Fruit fly (Drosophila melanogaster) whole organism, embryonic: ENCODE data around the gene CG14971.

Source experiments
- Ada2b ChIP-seq: fragments of 200-800 bp; sonication (Bioruptor generic); IDR thresholded peaks from 2 replicates; pipeline ENCODE4 v1.3.6; 2022; ENCODE audit warnings: missing biosample characterization, missing genetic modification characterization
- Aef1 ChIP-seq: fragments of 200-800 bp; sonication (Bioruptor generic); IDR thresholded peaks from 3 replicates; pipeline ENCODE4 v1.3.6; 2022; ENCODE audit warnings: missing biosample characterization, missing genetic modification characterization
- Blimp-1 ChIP-seq: fragments of 200-800 bp; sonication (Bioruptor generic); optimal IDR thresholded peaks from 3 replicates; lab custom pipeline; 2018; ENCODE audit warnings: missing biosample characterization, missing genetic modification characterization, mild to moderate bottlenecking, moderate library complexity, missing genetic modification reagents
- CG10209 ChIP-seq: fragments of 200-800 bp; sonication (Bioruptor generic); optimal IDR thresholded peaks from 3 replicates; lab custom pipeline; 2017; ENCODE audit warnings: missing biosample characterization, mild to moderate bottlenecking, missing genetic modification characterization, missing genetic modification reagents
- CG10274 ChIP-seq: fragments of 200-800 bp; sonication (Bioruptor generic); optimal IDR thresholded peaks from 3 replicates; lab custom pipeline; 2017; ENCODE audit warnings: missing biosample characterization, mild to moderate bottlenecking, missing genetic modification characterization
- CG12155 ChIP-seq: fragments of 200-800 bp; sonication (Bioruptor generic); optimal IDR thresholded peaks from 3 replicates; lab custom pipeline; 2016; ENCODE audit warnings: missing biosample characterization, missing genetic modification characterization
- CG12659 ChIP-seq: fragments of 200-800 bp; sonication (Bioruptor generic); optimal IDR thresholded peaks from 3 replicates; lab custom pipeline; 2017; ENCODE audit warnings: mild to moderate bottlenecking, missing biosample characterization, missing genetic modification reagents, missing genetic modification characterization
- CG15011 ChIP-seq: fragments of 200-800 bp; sonication (Bioruptor generic); optimal IDR thresholded peaks from 3 replicates; lab custom pipeline; 2018; ENCODE audit warnings: missing biosample characterization, mild to moderate bottlenecking, missing genetic modification characterization
- CG15073 ChIP-seq: fragments of 200-800 bp; sonication (Bioruptor generic); optimal IDR thresholded peaks from 2 replicates; lab custom pipeline; 2016; ENCODE audit warnings: missing biosample characterization, missing genetic modification characterization
- CG15269 ChIP-seq: fragments of 200-800 bp; sonication (Bioruptor generic); optimal IDR thresholded peaks from 2 replicates; lab custom pipeline; 2018; ENCODE audit warnings: missing biosample characterization, mild to moderate bottlenecking, missing genetic modification characterization, moderate library complexity
- CG1792 ChIP-seq: fragments of 200-800 bp; sonication (Bioruptor generic); optimal IDR thresholded peaks from 2 replicates; lab custom pipeline; 2016; ENCODE audit warnings: missing biosample characterization, missing genetic modification characterization
- CG2678 ChIP-seq: fragments of 200-800 bp; sonication (Bioruptor generic); optimal IDR thresholded peaks from 3 replicates; lab custom pipeline; 2019; ENCODE audit warnings: missing biosample characterization, mild to moderate bottlenecking, missing genetic modification characterization, moderate library complexity
- CG2712 ChIP-seq: fragments of 200-800 bp; optimal IDR thresholded peaks from 3 replicates; lab custom pipeline; 2019; ENCODE audit warnings: missing biosample characterization, mild to moderate bottlenecking, missing genetic modification characterization, moderate library complexity
- CG32532 ChIP-seq: fragments of 200-800 bp; sonication (Bioruptor generic); IDR thresholded peaks from 2 replicates; pipeline ENCODE4 v1.3.6; 2022; ENCODE audit warnings: missing biosample characterization, missing genetic modification characterization
- CG32767 ChIP-seq: fragments of 200-800 bp; sonication (Bioruptor generic); IDR thresholded peaks from 2 replicates; pipeline ENCODE4 v1.3.6; 2022; ENCODE audit warnings: missing biosample characterization, missing genetic modification characterization
- CG4730 ChIP-seq: fragments of 200-800 bp; sonication (Bioruptor generic); IDR thresholded peaks from 2 replicates; pipeline ENCODE4 v1.3.6; 2022; ENCODE audit warnings: missing biosample characterization, missing genetic modification characterization
- CG6689 ChIP-seq: fragments of 200-800 bp; sonication (Bioruptor generic); IDR thresholded peaks from 2 replicates; pipeline ENCODE4 v1.3.6; 2022; ENCODE audit warnings: missing biosample characterization, missing genetic modification characterization
- CG6854 ChIP-seq: fragments of 200-800 bp; sonication (Bioruptor generic); optimal IDR thresholded peaks from 3 replicates; lab custom pipeline; 2017; ENCODE audit warnings: missing biosample characterization, mild to moderate bottlenecking, missing genetic modification characterization
- CG8765 ChIP-seq: fragments of 200-800 bp; sonication (Bioruptor generic); IDR thresholded peaks from 2 replicates; pipeline ENCODE4 v1.3.6; 2022; ENCODE audit warnings: missing biosample characterization, missing genetic modification characterization
- CG9797 ChIP-seq: fragments of 200-800 bp; sonication (Bioruptor generic); optimal IDR thresholded peaks from 3 replicates; lab custom pipeline; 2018; ENCODE audit warnings: missing biosample characterization, mild to moderate bottlenecking, missing genetic modification characterization
- Dbx ChIP-seq: fragments of 200-800 bp; sonication (Bioruptor generic); IDR thresholded peaks from 3 replicates; pipeline ENCODE4 v1.3.6; 2022; ENCODE audit warnings: missing biosample characterization, missing genetic modification characterization
- Drgx ChIP-seq: fragments of 200-800 bp; sonication (Bioruptor generic); IDR thresholded peaks from 2 replicates; pipeline ENCODE4 v1.3.6; 2022; ENCODE audit warnings: missing biosample characterization, missing genetic modification characterization
- ERR ChIP-seq: fragments of 200-800 bp; sonication (Bioruptor generic); optimal IDR thresholded peaks from 2 replicates; lab custom pipeline; 2016; ENCODE audit warnings: missing biosample characterization, missing genetic modification characterization
- H15 ChIP-seq: fragments of 200-800 bp; sonication (Bioruptor generic); IDR thresholded peaks from 3 replicates; pipeline ENCODE4 v1.3.6; 2022; ENCODE audit warnings: missing biosample characterization, missing genetic modification characterization
- H2.0 ChIP-seq: fragments of 200-800 bp; sonication (Bioruptor generic); IDR thresholded peaks from 2 replicates; pipeline ENCODE4 v1.3.6; 2022; ENCODE audit warnings: missing biosample characterization, missing genetic modification characterization
- Hmr ChIP-seq: fragments of 200-800 bp; sonication (Bioruptor generic); optimal IDR thresholded peaks from 3 replicates; lab custom pipeline; 2017; ENCODE audit warnings: mild to moderate bottlenecking, missing biosample characterization, missing genetic modification reagents, missing genetic modification characterization
- Hr3 ChIP-seq: fragments of 200-800 bp; sonication (Bioruptor generic); optimal IDR thresholded peaks from 3 replicates; lab custom pipeline; 2016; ENCODE audit warnings: missing biosample characterization, missing genetic modification characterization
- Meics ChIP-seq: fragments of 200-800 bp; sonication (Bioruptor generic); optimal IDR thresholded peaks from 2 replicates; lab custom pipeline; 2017; ENCODE audit warnings: missing biosample characterization, mild to moderate bottlenecking, missing genetic modification characterization
- Oli ChIP-seq: fragments of 200-800 bp; sonication (Bioruptor generic); optimal IDR thresholded peaks from 2 replicates; lab custom pipeline; 2018; ENCODE audit warnings: missing biosample characterization, mild to moderate bottlenecking, missing genetic modification characterization, moderate library complexity
- Rfx ChIP-seq: fragments of 200-800 bp; sonication (Bioruptor generic); IDR thresholded peaks from 2 replicates; pipeline ENCODE4 v1.3.6; 2022; ENCODE audit warnings: missing biosample characterization, missing genetic modification characterization
- Six4 ChIP-seq: fragments of 200-800 bp; sonication (Bioruptor generic); optimal IDR thresholded peaks from 2 replicates; lab custom pipeline; 2016; ENCODE audit warnings: missing biosample characterization, missing genetic modification characterization
- Xbp1 ChIP-seq: fragments of 200-800 bp; sonication (Bioruptor generic); optimal IDR thresholded peaks from 3 replicates; lab custom pipeline; 2016; ENCODE audit warnings: missing biosample characterization, mild to moderate bottlenecking, missing genetic modification characterization
- ato ChIP-seq: fragments of 200-800 bp; sonication (Bioruptor generic); IDR thresholded peaks from 2 replicates; pipeline ENCODE4 v1.3.6; 2022; ENCODE audit warnings: missing biosample characterization, missing genetic modification characterization; ENCODE audit not compliant: partially characterized antibody
- bsh ChIP-seq, 2 experiments: fragments of 200-800 bp; sonication (Bioruptor generic); optimal IDR thresholded peaks; 2 replicates each; lab custom pipeline; 2017 to 2018; ENCODE audit warnings: mild to moderate bottlenecking in 2 of 2, missing biosample characterization in 2 of 2, missing genetic modification characterization in 2 of 2, moderate library complexity in 1 of 2
- btn ChIP-seq: fragments of 200-800 bp; sonication (Bioruptor generic); optimal IDR thresholded peaks from 2 replicates; lab custom pipeline; 2016; ENCODE audit warnings: missing biosample characterization, missing genetic modification characterization
- cas ChIP-seq: fragments of 200-800 bp; sonication (Bioruptor generic); IDR thresholded peaks from 2 replicates; pipeline ENCODE4 v1.3.6; 2022; ENCODE audit warnings: missing biosample characterization, missing genetic modification characterization
- chinmo ChIP-seq: fragments of 200-800 bp; sonication (Bioruptor generic); IDR thresholded peaks from 4 replicates; pipeline ENCODE4 v1.3.6; 2022; ENCODE audit warnings: missing biosample characterization, missing genetic modification characterization; ENCODE audit not compliant: partially characterized antibody
- chm ChIP-seq: fragments of 200-800 bp; sonication (Bioruptor generic); IDR thresholded peaks from 2 replicates; pipeline ENCODE4 v1.3.6; 2022; ENCODE audit warnings: missing biosample characterization, missing genetic modification characterization
- cwo ChIP-seq: fragments of 200-800 bp; sonication (Bioruptor generic); optimal IDR thresholded peaks from 3 replicates; lab custom pipeline; 2017; ENCODE audit warnings: missing biosample characterization, missing genetic modification characterization, mild to moderate bottlenecking, moderate library complexity, missing genetic modification reagents
- dmrt99B ChIP-seq: fragments of 200-800 bp; sonication (Bioruptor generic); optimal IDR thresholded peaks from 2 replicates; lab custom pipeline; 2018; ENCODE audit warnings: missing biosample characterization, mild to moderate bottlenecking, missing genetic modification characterization, moderate library complexity
- fd96Cb ChIP-seq: fragments of 200-800 bp; sonication (Bioruptor generic); optimal IDR thresholded peaks from 2 replicates; lab custom pipeline; 2018; ENCODE audit warnings: missing biosample characterization, mild to moderate bottlenecking, missing genetic modification characterization, moderate library complexity
- fru ChIP-seq: fragments of >200 bp; optimal IDR thresholded peaks from 2 replicates; lab custom pipeline; 2017
- insv ChIP-seq, 2 experiments: fragments of 200-800 bp; sonication (Bioruptor generic); optimal IDR thresholded peaks; 3 replicates each; lab custom pipeline; 2016 to 2018; ENCODE audit warnings: missing biosample characterization in 2 of 2, missing genetic modification characterization in 2 of 2
- lab ChIP-seq: fragments of 200-800 bp; sonication (Bioruptor generic); optimal IDR thresholded peaks from 3 replicates; lab custom pipeline; 2017; ENCODE audit warnings: missing biosample characterization, missing genetic modification characterization, mild to moderate bottlenecking, moderate library complexity, missing genetic modification reagents
- ranshi ChIP-seq: fragments of 200-800 bp; sonication (Bioruptor generic); IDR thresholded peaks from 2 replicates; pipeline ENCODE4 v1.3.6; 2022; ENCODE audit warnings: missing biosample characterization, missing genetic modification characterization
- sd ChIP-seq: fragments of 200-800 bp; sonication (Bioruptor generic); optimal IDR thresholded peaks from 3 replicates; lab custom pipeline; 2018; ENCODE audit warnings: missing biosample characterization, mild to moderate bottlenecking, missing genetic modification characterization, moderate library complexity
- sens-2 ChIP-seq: fragments of 200-800 bp; sonication (Bioruptor generic); IDR thresholded peaks from 2 replicates; pipeline ENCODE4 v1.3.6; 2022; ENCODE audit warnings: missing biosample characterization, missing genetic modification characterization
- tgo ChIP-seq: fragments of 200-800 bp; sonication (Bioruptor generic); IDR thresholded peaks from 3 replicates; pipeline ENCODE4 v1.3.6; 2022; ENCODE audit warnings: missing biosample characterization, missing genetic modification characterization
- tio ChIP-seq: fragments of 200-800 bp; sonication (Bioruptor generic); optimal IDR thresholded peaks from 2 replicates; lab custom pipeline; 2017; ENCODE audit warnings: missing biosample characterization, missing genetic modification characterization, inconsistent platforms
- yki ChIP-seq: fragments of >200 bp; optimal IDR thresholded peaks from 3 replicates; lab custom pipeline; 2018

The CG14971 gene

DNA sequence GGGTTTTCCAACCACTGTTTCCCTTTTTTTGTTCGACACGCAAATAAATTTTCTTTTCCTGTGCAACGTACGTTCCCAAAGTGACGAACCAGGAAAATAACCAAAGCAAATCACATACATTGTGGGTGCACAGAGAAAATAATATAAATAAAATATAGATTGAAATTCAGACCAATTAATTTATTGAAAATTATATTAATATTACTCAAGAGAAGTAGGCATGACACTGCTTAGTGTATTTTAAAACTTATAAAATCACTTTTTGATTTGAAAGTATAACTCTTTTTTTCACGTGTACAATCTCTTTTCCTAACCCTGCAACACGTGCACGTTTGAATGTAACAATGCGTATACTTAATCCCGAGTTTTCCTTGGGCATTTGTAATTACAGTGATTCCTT is 25.5 kb upstream of the CG14971 start (continued):
- TF ChIP-seq Rfx (0 out of 2 replicates have a peak, but pooled peaks have one; percentile 20), dmrt99B (tag; lab: Kevin White, UChicago) (peak; percentile 46), tio (GFP tag; lab: Kevin White, UChicago) (peak; percentile 11), cas (no peak), CG15269 (no peak), CG12155 (GFP tag; lab: Kevin White, UChicago) (no peak), tgo (GFP tag; lab: Robert Waterston, UW) (0 out of 3 replicates have a peak, but pooled peaks have one; percentile 17), ranshi (0 out of 2 replicates have a peak, but pooled peaks have one; percentile 26), CG6689 (GFP tag; lab: Robert Waterston, UW) (0 out of 2 replicates have a peak, but pooled peaks have one; percentile 17), H2.0 (GFP tag; lab: Robert Waterston, UW) (peak; percentile 39; the same call in 1 of the 2 replicates), CG9797 (GFP tag; lab: Kevin White, UChicago) (no peak), Oli (tag; lab: Kevin White, UChicago) (peak; percentile 6), Aef1 (no peak), Meics (GFP tag; lab: Kevin White, UChicago) (peak; percentile 38), CG10209 (GFP tag; lab: Kevin White, UChicago) (no peak), CG12659 (GFP tag; lab: Kevin White, UChicago) (peak; percentile 2), fd96Cb (tag; lab: Kevin White, UChicago) (peak; percentile 14), CG10274 (GFP tag; lab: Kevin White, UChicago) (no peak), cwo (GFP tag; lab: Kevin White, UChicago) (peak; percentile 15), Dbx (GFP tag; lab: Robert Waterston, UW) (0 out of 3 replicates have a peak, but pooled peaks have one; percentile 51), CG8765 (GFP tag; lab: Robert Waterston, UW) (no peak), CG4730 (GFP tag; lab: Robert Waterston, UW) (0 out of 2 replicates have a peak, but pooled peaks have one; percentile 23), Ada2b (GFP tag; lab: Robert Waterston, UW) (peak; percentile 43; the same call in 1 of the 2 replicates), sd (tag; lab: Kevin White, UChicago) (no peak), fru (lab: Kevin White, UChicago) (no peak), Drgx (GFP tag; lab: Robert Waterston, UW) (0 out of 2 replicates have a peak, but pooled peaks have one; percentile 22), yki (no peak), CG32767 (GFP tag; lab: Robert Waterston, UW) (0 out of 2 replicates have a peak, but pooled peaks have one; percentile 17), bsh (GFP tag; optimal IDR thresholded peaks at IDR 0.05; lab: Kevin White, UChicago) (no peak), Hmr (GFP tag; lab: Kevin White, UChicago) (peak; percentile 18), CG2712 (tag; lab: Kevin White, UChicago) (peak; percentile 16), CG2678 (tag; lab: Kevin White, UChicago) (peak; percentile 49), Blimp-1 (GFP tag; lab: Kevin White, UChicago) (peak; percentile 14), CG32532 (peak; percentile 35; the same call in 1 of the 2 replicates)

DNA sequence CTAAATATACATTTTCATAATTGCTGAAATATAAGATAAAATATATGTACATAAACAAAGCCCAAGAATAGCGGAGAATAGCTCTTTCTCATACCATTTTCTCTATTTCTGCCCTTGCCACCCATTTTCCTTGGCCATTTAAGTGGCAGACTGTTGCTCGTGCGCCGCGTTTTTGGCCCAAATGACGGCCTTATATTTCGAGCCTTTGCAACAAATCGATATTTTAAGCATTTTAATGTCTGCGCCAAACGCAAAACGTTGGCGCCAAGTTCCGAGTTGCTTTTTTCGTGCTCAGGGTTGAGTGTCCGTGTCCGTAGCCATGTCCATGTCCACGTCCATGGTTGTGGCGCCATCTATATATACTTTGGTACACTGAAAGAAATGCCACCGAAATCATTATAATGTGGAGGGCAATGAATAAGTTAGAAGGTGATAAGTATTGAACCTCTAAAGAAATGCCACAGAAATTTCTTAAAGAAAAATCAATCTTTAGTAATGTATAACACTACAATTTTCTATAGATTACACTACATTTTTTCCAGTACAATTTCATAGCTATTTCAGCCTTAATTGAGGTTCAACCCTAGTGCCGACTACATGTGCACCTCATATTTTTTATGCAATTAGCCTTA is 21.1 kb upstream of the CG14971 start:
- no peak for TF ChIP-seq Six4 (GFP tag; lab: Kevin White, UChicago)
- TF ChIP-seq CG15011 (GFP tag; lab: Kevin White, UChicago) = no peak
- no peak for TF ChIP-seq H15 (GFP tag; lab: Robert Waterston, UW)
- TF ChIP-seq ERR (GFP tag; lab: Kevin White, UChicago) = no peak
- no peak for TF ChIP-seq insv (GFP tag; optimal IDR thresholded peaks at IDR 0.05; lab: Kevin White, UChicago)
- no peak for TF ChIP-seq Hr3 (GFP tag; lab: Kevin White, UChicago)
- no peak for TF ChIP-seq ato (GFP tag; lab: Robert Waterston, UW)
- peak; percentile 58 for TF ChIP-seq lab (GFP tag; lab: Kevin White, UChicago)
- no peak for TF ChIP-seq btn (GFP tag; lab: Kevin White, UChicago)
- TF ChIP-seq Xbp1 = peak; percentile 2
- no peak for TF ChIP-seq sens-2 (GFP tag; lab: Robert Waterston, UW)
- TF ChIP-seq CG6854 (GFP tag; lab: Kevin White, UChicago) = peak; percentile 30
- no peak for TF ChIP-seq CG1792 (GFP tag; lab: Kevin White, UChicago)
- TF ChIP-seq CG15073 (GFP tag; lab: Kevin White, UChicago) = no peak
- peak; percentile 36 for TF ChIP-seq CG15269
- no peak for TF ChIP-seq chinmo (GFP tag; lab: Robert Waterston, UW)
- TF ChIP-seq chm (GFP tag; lab: Robert Waterston, UW) = no peak
- peak; percentile 15 for TF ChIP-seq cwo (GFP tag; lab: Kevin White, UChicago)
